Worm (Caenorhabditis elegans): ENCODE results near the gene H20J04.6.

ce11 chrII:4355217-4355616 lies 32.2 kb downstream of the H20J04.6 start, which contains the start of the genes H20J04.7 and H20J04.1:
- TF ChIP-seq snpc-4 (tag; optimal IDR thresholded peaks at IDR 0.05) (no peak), ztf-11 (tag; optimal IDR thresholded peaks at IDR 0.05) (no peak), ceh-43 (GFP tag; optimal IDR thresholded peaks at IDR 0.05) (no peak), nhr-28 (tag; optimal IDR thresholded peaks at IDR 0.05) (no peak), tbx-8 (GFP tag; optimal IDR thresholded peaks at IDR 0.05) (no peak), nhr-76 (tag; optimal IDR thresholded peaks at IDR 0.05) (no peak), unc-62 (GFP tag; optimal IDR thresholded peaks at IDR 0.05) (no peak), mep-1 (tag; optimal IDR thresholded peaks at IDR 0.05) (no peak), elt-3 (tag; optimal IDR thresholded peaks at IDR 0.05) (no peak), unc-39 (tag; optimal IDR thresholded peaks at IDR 0.05) (no peak), nhr-237 (tag; optimal IDR thresholded peaks at IDR 0.05) (no peak), elt-1 (tag; optimal IDR thresholded peaks at IDR 0.05; ENCODE audit: borderline replicate concordance, insufficient read depth) (no peak)

Data from whole organism, mixed stage, embryonic.